Worm (Caenorhabditis elegans) whole organism, early embryonic: ENCODE results near the gene Y66H1A.8.

Experiments
- ama-1 ChIP-seq: fragments of 150-350 bp; optimal IDR thresholded peaks from 2 replicates; lab custom pipeline; 2014
- ceh-13 ChIP-seq: fragments of 200-800 bp; sonication (Bioruptor generic); optimal IDR thresholded peaks from 2 replicates; lab custom pipeline; 2018; ENCODE audit warnings: mild to moderate bottlenecking, missing genetic modification characterization, missing compliant biosample characterization
- hmbx-1 ChIP-seq: sonication (generic microtip); optimal IDR thresholded peaks from 2 replicates; lab custom pipeline; 2016; ENCODE audit warnings: mild to moderate bottlenecking, missing genetic modification characterization, missing compliant biosample characterization
- hmg-4 ChIP-seq: fragments of 200-800 bp; sonication (Bioruptor generic); optimal IDR thresholded peaks from 2 replicates; lab custom pipeline; 2018; ENCODE audit warnings: mild to moderate bottlenecking, missing genetic modification characterization, missing compliant biosample characterization
- hnd-1 ChIP-seq: sonication (generic microtip); optimal IDR thresholded peaks from 2 replicates; lab custom pipeline; 2016; ENCODE audit warnings: missing genetic modification characterization, missing compliant biosample characterization
- pes-1 ChIP-seq: fragments of 200-800 bp; sonication (Bioruptor generic); IDR thresholded peaks from 2 replicates; pipeline ENCODE4 v1.3.6; 2022; ENCODE audit warnings: missing genetic modification reagents, missing genetic modification characterization, missing compliant biosample characterization
- tbx-37 ChIP-seq: fragments of 200-800 bp; sonication (Bioruptor generic); conservative IDR thresholded peaks from 2 replicates; pipeline ENCODE4 v1.3.6; 2022; ENCODE audit warnings: missing genetic modification reagents, missing genetic modification characterization, missing compliant biosample characterization
- tra-4 ChIP-seq: sonication (generic microtip); optimal IDR thresholded peaks from 2 replicates; lab custom pipeline; 2017; ENCODE audit warnings: missing genetic modification characterization, missing compliant biosample characterization

DNA sequence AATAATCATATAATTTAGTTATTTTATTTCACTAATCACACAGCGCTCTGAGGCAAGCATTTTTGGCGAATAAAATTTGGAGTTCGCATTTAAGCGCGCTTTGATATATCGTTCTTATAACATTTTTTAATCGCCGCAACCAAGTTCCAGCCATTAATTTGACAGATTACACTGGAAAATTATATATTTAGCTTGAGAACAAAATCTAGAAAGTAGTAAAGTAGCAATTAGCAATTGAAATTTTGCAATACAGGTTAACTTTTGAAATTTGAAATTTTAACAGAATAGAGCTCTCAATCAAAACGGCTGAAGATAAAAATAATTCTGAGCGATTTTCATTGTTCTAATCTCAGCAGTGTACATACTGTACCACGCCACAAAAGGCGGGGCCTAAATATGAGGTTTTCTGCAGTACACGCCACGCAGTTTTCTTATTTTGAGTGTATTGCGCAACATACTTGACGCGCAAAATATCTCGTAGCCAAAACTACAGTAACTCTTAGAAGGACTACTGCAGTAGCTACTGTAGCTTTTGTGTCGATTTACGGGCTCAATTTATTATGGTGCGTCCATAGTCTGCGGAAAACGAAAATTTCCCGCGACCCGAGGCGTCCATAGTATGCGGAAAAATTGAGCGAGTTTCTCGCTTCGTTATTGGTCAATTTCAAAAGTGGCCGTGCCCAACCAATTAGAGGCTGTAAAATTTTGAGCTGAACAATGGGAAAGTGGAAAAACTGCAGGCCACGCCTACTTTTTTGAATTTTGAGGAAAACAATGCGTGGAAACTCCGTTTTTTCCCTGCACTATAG lies 27.4 kb downstream of the Y66H1A.8 start:
- TF ChIP-seq ama-1 (lab: Kevin White, UChicago) (no peak), hmg-4 (no peak), hnd-1 (no peak), ceh-13 (GFP tag; lab: Kevin White, UChicago) (no peak), tbx-37 (GFP tag; lab: Robert Waterston, UW) (no peak), hmbx-1 (no peak), pes-1 (0 out of 2 replicates have a peak, but pooled peaks have one; percentile 17), tra-4 (tag; lab: Kevin White, UChicago) (no peak)
